Fruit fly (Drosophila melanogaster) whole organism, pupa: ENCODE results near the gene sowah.

Source experiments
- CG10348 ChIP-seq: fragments of 200-800 bp; sonication (Bioruptor generic); IDR thresholded peaks from 2 replicates; pipeline ENCODE4 v1.3.6; 2022; ENCODE audit warnings: missing biosample characterization, missing genetic modification characterization
- CG12605 ChIP-seq: fragments of 200-800 bp; sonication (Bioruptor generic); IDR thresholded peaks from 2 replicates; pipeline ENCODE4 v1.3.6; 2022; ENCODE audit warnings: missing biosample characterization, missing genetic modification characterization
- CG13204 ChIP-seq: fragments of 200-800 bp; sonication (Bioruptor generic); optimal IDR thresholded peaks from 2 replicates; lab custom pipeline; 2018; ENCODE audit warnings: missing biosample characterization, mild to moderate bottlenecking, missing genetic modification characterization, moderate library complexity
- CG14655 ChIP-seq: fragments of 200-800 bp; sonication (Bioruptor generic); optimal IDR thresholded peaks from 3 replicates; lab custom pipeline; 2017; ENCODE audit warnings: mild to moderate bottlenecking, missing biosample characterization, missing genetic modification reagents, missing genetic modification characterization
- CG15710 ChIP-seq: fragments of 200-800 bp; sonication (Bioruptor generic); optimal IDR thresholded peaks from 2 replicates; lab custom pipeline; 2018; ENCODE audit warnings: missing biosample characterization, mild to moderate bottlenecking, missing genetic modification characterization, moderate library complexity
- CG17806 ChIP-seq: fragments of 200-800 bp; sonication (Bioruptor generic); optimal IDR thresholded peaks from 2 replicates; lab custom pipeline; 2018; ENCODE audit warnings: missing biosample characterization, mild to moderate bottlenecking, missing genetic modification characterization, moderate library complexity
- CG32121 ChIP-seq: fragments of 200-800 bp; sonication (Bioruptor generic); IDR thresholded peaks from 2 replicates; pipeline ENCODE4 v1.3.6; 2022; ENCODE audit warnings: missing biosample characterization, missing genetic modification characterization
- CG34367 ChIP-seq: fragments of 200-800 bp; sonication (Bioruptor generic); optimal IDR thresholded peaks from 2 replicates; lab custom pipeline; 2018; ENCODE audit warnings: missing biosample characterization, mild to moderate bottlenecking, missing genetic modification characterization
- CG4496 ChIP-seq: fragments of 200-800 bp; sonication (Bioruptor generic); IDR thresholded peaks from 3 replicates; pipeline ENCODE4 v1.3.6; 2022; ENCODE audit warnings: missing biosample characterization, missing genetic modification characterization
- CG8159 ChIP-seq: fragments of 200-800 bp; sonication (Bioruptor generic); optimal IDR thresholded peaks from 3 replicates; lab custom pipeline; 2018; ENCODE audit warnings: missing biosample characterization, mild to moderate bottlenecking, missing genetic modification characterization, moderate library complexity
- CG8301 ChIP-seq: fragments of 200-800 bp; sonication (Bioruptor generic); optimal IDR thresholded peaks from 2 replicates; lab custom pipeline; 2018; ENCODE audit warnings: missing biosample characterization, mild to moderate bottlenecking, missing genetic modification characterization
- CG9948 ChIP-seq: fragments of 200-800 bp; sonication (Bioruptor generic); optimal IDR thresholded peaks from 2 replicates; lab custom pipeline; 2018; ENCODE audit warnings: missing biosample characterization, mild to moderate bottlenecking, missing genetic modification characterization, moderate library complexity
- D1 ChIP-seq: fragments of 200-800 bp; sonication (Bioruptor generic); optimal IDR thresholded peaks from 2 replicates; lab custom pipeline; 2018; ENCODE audit warnings: missing biosample characterization, mild to moderate bottlenecking, missing genetic modification characterization, moderate library complexity
- EcR ChIP-seq: fragments of 200-800 bp; sonication (Bioruptor generic); optimal IDR thresholded peaks from 3 replicates; lab custom pipeline; 2019; ENCODE audit warnings: missing biosample characterization, missing genetic modification characterization, mild to moderate bottlenecking, moderate library complexity, missing genetic modification reagents
- Ets98B ChIP-seq: fragments of 200-800 bp; sonication (Bioruptor generic); IDR thresholded peaks from 2 replicates; pipeline ENCODE4 v1.3.6; 2022; ENCODE audit warnings: missing biosample characterization, missing genetic modification characterization
- Pif1A ChIP-seq: fragments of 200-800 bp; sonication (Bioruptor generic); optimal IDR thresholded peaks from 3 replicates; lab custom pipeline; 2016; ENCODE audit warnings: missing biosample characterization, missing genetic modification characterization
- Pif1B ChIP-seq: fragments of 200-800 bp; sonication (Bioruptor generic); optimal IDR thresholded peaks from 3 replicates; lab custom pipeline; 2016; ENCODE audit warnings: missing biosample characterization, missing genetic modification characterization
- Snoo ChIP-seq: fragments of 200-800 bp; sonication (Bioruptor generic); optimal IDR thresholded peaks from 3 replicates; lab custom pipeline; 2017; ENCODE audit warnings: missing biosample characterization, mild to moderate bottlenecking, missing genetic modification characterization, inconsistent platforms
- fd96Ca ChIP-seq: fragments of 200-800 bp; sonication (Bioruptor generic); IDR thresholded peaks from 3 replicates; pipeline ENCODE4 v1.3.6; 2022; ENCODE audit warnings: missing biosample characterization, missing genetic modification characterization
- gl ChIP-seq: fragments of 200-800 bp; sonication (Bioruptor generic); optimal IDR thresholded peaks from 2 replicates; lab custom pipeline; 2018; ENCODE audit warnings: missing biosample characterization, mild to moderate bottlenecking, missing genetic modification characterization
- rn ChIP-seq: fragments of 200-800 bp; sonication (Bioruptor generic); IDR thresholded peaks from 2 replicates; pipeline ENCODE4 v1.3.6; 2022; ENCODE audit warnings: missing biosample characterization, missing genetic modification characterization

sowah gene

dm6 chr3L:12587218-12587797 is 15.0 kb upstream of the sowah start:
- TF ChIP-seq fd96Ca (GFP tag; lab: Robert Waterston, UW) (no peak), CG15710 (tag; lab: Kevin White, UChicago) (no peak), CG8301 (tag; lab: Kevin White, UChicago) (no peak), gl (tag; lab: Kevin White, UChicago) (no peak), CG17806 (no peak), Pif1B (no peak), CG32121 (GFP tag; lab: Robert Waterston, UW) (no peak), Ets98B (GFP tag; lab: Robert Waterston, UW) (no peak), CG12605 (GFP tag; lab: Robert Waterston, UW) (no peak), CG8159 (tag; lab: Kevin White, UChicago) (no peak), CG13204 (GFP tag; lab: Kevin White, UChicago) (no peak), CG34367 (tag; lab: Kevin White, UChicago) (no peak), Pif1A (no peak), Snoo (no peak), D1 (tag; lab: Kevin White, UChicago) (no peak)

DNA sequence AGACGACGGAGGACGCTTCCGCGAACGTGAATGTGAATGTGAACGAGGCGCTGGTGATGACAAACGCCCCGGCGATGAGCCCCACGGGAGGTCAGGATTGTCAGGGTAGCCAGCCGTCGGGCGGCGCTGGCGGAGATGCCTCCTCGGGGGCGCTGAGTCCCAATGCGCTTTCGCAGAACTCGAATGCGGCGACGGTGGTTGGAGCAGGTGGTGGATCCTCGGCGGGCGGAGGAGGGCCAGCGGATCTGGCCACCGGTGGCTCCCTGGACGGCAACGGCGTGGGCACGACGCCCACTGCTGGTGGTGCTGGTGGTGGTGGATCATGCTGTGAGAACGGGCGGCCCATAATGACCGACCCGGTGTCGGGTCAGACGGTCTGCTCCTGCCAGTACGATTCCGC is 13.4 kb upstream of the sowah start:
- no peak for TF ChIP-seq gl (tag; lab: Kevin White, UChicago)
- TF ChIP-seq CG32121 (GFP tag; lab: Robert Waterston, UW): no peak
- TF ChIP-seq CG15710 (tag; lab: Kevin White, UChicago): no peak
- no peak for TF ChIP-seq CG17806
- no peak for TF ChIP-seq fd96Ca (GFP tag; lab: Robert Waterston, UW)
- no peak for TF ChIP-seq rn (GFP tag; lab: Robert Waterston, UW)
- no peak for TF ChIP-seq Pif1B
- TF ChIP-seq CG13204 (GFP tag; lab: Kevin White, UChicago): no peak
- no peak for TF ChIP-seq CG12605 (GFP tag; lab: Robert Waterston, UW)
- no peak for TF ChIP-seq CG10348
- no peak for TF ChIP-seq Snoo

dm6 chr3L:12584977-12585376 is 12.6 kb upstream of the sowah start:
- TF ChIP-seq CG15710 (tag; lab: Kevin White, UChicago): no peak
- TF ChIP-seq Pif1A: no peak
- no peak for TF ChIP-seq rn (GFP tag; lab: Robert Waterston, UW)
- TF ChIP-seq CG32121 (GFP tag; lab: Robert Waterston, UW): no peak
- no peak for TF ChIP-seq gl (tag; lab: Kevin White, UChicago)
- no peak for TF ChIP-seq CG10348
- TF ChIP-seq CG8301 (tag; lab: Kevin White, UChicago): no peak
- no peak for TF ChIP-seq Ets98B (GFP tag; lab: Robert Waterston, UW)
- no peak for TF ChIP-seq D1 (tag; lab: Kevin White, UChicago)
- TF ChIP-seq CG8159 (tag; lab: Kevin White, UChicago): no peak
- TF ChIP-seq CG34367 (tag; lab: Kevin White, UChicago): no peak
- no peak for TF ChIP-seq CG9948 (tag; lab: Kevin White, UChicago)
- TF ChIP-seq Pif1B: no peak
- no peak for TF ChIP-seq Snoo
- TF ChIP-seq CG14655 (GFP tag; lab: Kevin White, UChicago): no peak
- no peak for TF ChIP-seq CG4496 (GFP tag; lab: Robert Waterston, UW)
- no peak for TF ChIP-seq CG12605 (GFP tag; lab: Robert Waterston, UW)
- TF ChIP-seq EcR (GFP tag; lab: Kevin White, UChicago): no peak

DNA sequence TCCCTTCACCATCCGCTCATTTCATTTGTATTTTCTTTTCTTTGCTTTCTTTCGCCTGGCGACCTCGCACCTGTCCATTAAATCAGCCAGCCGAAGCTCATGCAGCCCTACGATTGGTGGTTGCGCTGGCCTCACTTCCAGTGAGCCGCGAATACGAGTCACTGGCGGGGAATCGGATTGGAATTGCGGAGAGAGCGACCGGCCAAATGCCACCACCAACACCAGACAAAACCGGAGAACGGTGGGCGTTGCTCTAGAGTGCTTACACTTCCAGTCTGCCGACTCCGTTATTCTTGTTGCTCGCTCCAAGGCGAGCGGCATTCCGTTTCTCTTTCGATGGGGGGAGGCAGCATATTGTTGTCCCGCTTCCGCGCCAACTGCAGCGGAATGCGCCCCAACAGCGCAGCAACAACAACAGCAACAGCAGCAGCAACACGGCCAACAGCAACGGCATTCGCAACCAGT is 7.9 kb upstream of the sowah start, which contains the start of gene ara:
Gene ara (plus strand): TSS at position 461 of the 465 bp plus-strand sequence.
- TF ChIP-seq CG13204 (GFP tag; lab: Kevin White, UChicago): peak; percentile 85
- no peak for TF ChIP-seq CG34367 (tag; lab: Kevin White, UChicago)
- TF ChIP-seq CG4496 (GFP tag; lab: Robert Waterston, UW): peak; percentile 44; the same call in 2 of the 3 replicates

DNA sequence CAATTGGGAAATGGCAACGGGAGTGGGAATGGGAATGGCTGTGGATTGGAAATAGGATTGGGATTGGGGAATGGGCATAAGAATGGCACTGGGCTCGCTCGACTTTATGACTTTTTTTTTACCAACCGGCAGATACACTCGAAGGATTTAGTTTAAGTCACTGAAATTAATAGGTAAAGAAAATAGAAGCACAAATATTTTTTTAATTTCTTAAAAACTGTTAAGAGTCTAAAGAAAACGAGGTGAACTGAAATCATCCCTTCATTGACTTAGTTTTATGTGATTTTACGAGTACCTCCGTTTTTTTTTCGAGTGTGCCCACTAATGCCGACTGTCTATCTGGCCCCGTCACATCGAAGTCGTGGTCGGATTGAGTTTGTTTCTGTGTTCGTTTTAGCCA is 2.5 kb upstream of the sowah start:
- peak; percentile 25 for TF ChIP-seq CG8159 (tag; lab: Kevin White, UChicago)
- peak; percentile 55 for TF ChIP-seq CG14655 (GFP tag; lab: Kevin White, UChicago)
- TF ChIP-seq CG17806: peak; percentile 34
- no peak for TF ChIP-seq Ets98B (GFP tag; lab: Robert Waterston, UW)
- no peak for TF ChIP-seq CG13204 (GFP tag; lab: Kevin White, UChicago)
- no peak for TF ChIP-seq gl (tag; lab: Kevin White, UChicago)
- TF ChIP-seq CG9948 (tag; lab: Kevin White, UChicago): peak; percentile 41
- TF ChIP-seq rn (GFP tag; lab: Robert Waterston, UW): no peak
- TF ChIP-seq CG15710 (tag; lab: Kevin White, UChicago): no peak
- TF ChIP-seq Pif1B: peak; percentile 13
- TF ChIP-seq D1 (tag; lab: Kevin White, UChicago): no peak
- TF ChIP-seq Pif1A: peak; percentile 33
- TF ChIP-seq CG12605 (GFP tag; lab: Robert Waterston, UW): no peak
- peak; percentile 45 for TF ChIP-seq CG8301 (tag; lab: Kevin White, UChicago)
- no peak for TF ChIP-seq EcR (GFP tag; lab: Kevin White, UChicago)
- no peak for TF ChIP-seq CG32121 (GFP tag; lab: Robert Waterston, UW)
- 0 out of 3 replicates have a peak, but pooled peaks have one; percentile 21 for TF ChIP-seq CG4496 (GFP tag; lab: Robert Waterston, UW)
- TF ChIP-seq, all 21 proteins: peak for 8
